Worm (Caenorhabditis elegans): Measurements from ENCODE around the gene F49C5.9.

F49C5.9 gene

DNA sequence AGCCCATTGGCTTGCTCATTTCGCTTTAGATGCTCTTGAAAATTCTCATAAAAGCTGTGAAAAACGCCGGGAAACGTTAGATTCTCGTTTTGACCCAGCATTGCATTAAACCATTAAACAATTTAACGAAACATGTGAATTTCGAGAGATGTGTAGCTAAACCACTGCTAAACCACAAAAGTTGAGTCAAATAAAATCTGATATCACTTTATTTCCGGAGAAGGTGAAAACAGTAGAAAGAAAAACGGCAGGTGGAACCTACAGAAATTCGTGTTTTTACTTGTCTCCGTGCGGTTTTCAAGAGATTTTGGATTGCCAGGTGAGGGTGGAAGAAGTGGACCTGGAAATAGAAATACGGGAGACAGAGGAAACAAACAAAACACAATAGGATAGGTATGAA lies at the start of gene F49C5.9:
F49C5.9 (minus strand) TSS at position 101 of the 400 bp plus-strand sequence.
- TF ChIP-seq unc-62 (GFP tag; optimal IDR thresholded peaks at IDR 0.05): no peak
- no peak for TF ChIP-seq pha-4 (tag; optimal IDR thresholded peaks at IDR 0.05)
- TF ChIP-seq ztf-11 (tag; optimal IDR thresholded peaks at IDR 0.05): no peak
- no peak for TF ChIP-seq egl-5 (tag; optimal IDR thresholded peaks at IDR 0.05)
- no peak for TF ChIP-seq lin-39 (tag; optimal IDR thresholded peaks at IDR 0.05)
- no peak for TF ChIP-seq ama-1 (optimal IDR thresholded peaks at IDR 0.05)
- no peak for TF ChIP-seq jun-1 (tag; optimal IDR thresholded peaks at IDR 0.05)

DNA sequence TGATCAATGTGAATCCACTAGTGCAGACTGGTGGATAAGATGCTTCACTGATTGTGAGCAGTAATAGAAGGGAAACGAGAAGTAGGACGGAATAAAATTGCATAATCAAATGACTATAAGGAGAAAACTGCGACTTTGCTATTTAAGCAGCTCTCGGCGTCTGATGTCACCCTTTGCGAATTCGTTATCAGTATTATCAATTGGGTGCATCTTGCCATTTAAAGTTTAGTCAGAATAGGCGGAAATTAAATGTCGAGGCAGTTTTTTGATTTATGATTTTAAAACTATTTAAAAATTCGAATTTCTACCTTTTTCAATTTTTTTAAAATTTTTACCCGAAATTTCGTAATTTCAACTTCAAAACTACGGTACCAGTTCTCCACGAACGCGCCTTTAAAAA lies 36.5 kb upstream of the F49C5.9 start, which contains the start of gene clec-4:
clec-4 (minus strand) TSS at position 162 of the 400 bp plus-strand sequence.
- TF ChIP-seq jun-1 (tag; optimal IDR thresholded peaks at IDR 0.05) (no peak), eor-1 (tag; optimal IDR thresholded peaks at IDR 0.05) (no peak), sea-2 (GFP tag; optimal IDR thresholded peaks at IDR 0.05) (no peak), ceh-9 (tag; optimal IDR thresholded peaks at IDR 0.05) (no peak), elt-2 (tag; optimal IDR thresholded peaks at IDR 0.05) (peak; percentile 31), pqm-1 (tag; optimal IDR thresholded peaks at IDR 0.05) (peak; percentile 63), ceh-82 (tag; optimal IDR thresholded peaks at IDR 0.05) (no peak), pha-4 (tag; optimal IDR thresholded peaks at IDR 0.05) (no peak)

DNA sequence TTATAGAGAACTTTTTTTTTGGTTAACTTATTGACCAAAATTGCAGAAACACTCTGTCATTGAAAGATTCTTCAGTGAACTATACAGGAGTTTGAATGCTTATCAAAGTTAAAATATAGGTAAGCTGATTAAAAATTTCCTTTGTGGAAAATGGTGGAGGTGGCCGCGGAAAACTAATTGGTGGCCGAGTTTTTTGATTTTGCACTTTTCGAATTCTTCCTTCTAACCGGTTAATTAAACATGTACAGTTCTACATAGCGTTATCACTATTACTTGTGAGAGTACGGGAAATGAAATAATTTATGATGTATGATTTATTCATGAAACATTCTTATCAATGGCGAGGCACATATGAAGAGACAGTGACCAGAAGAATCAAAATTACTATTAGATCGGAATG lies 33.3 kb upstream of the F49C5.9 start, which contains the start of gene clec-8:
clec-8 (minus strand) TSS at position 308 of the 400 bp plus-strand sequence.
- TF ChIP-seq eor-1 (tag; optimal IDR thresholded peaks at IDR 0.05) (no peak), nhr-23 (tag; optimal IDR thresholded peaks at IDR 0.05) (no peak), nhr-237 (tag; optimal IDR thresholded peaks at IDR 0.05) (no peak), ama-1 (optimal IDR thresholded peaks at IDR 0.05) (no peak), ZK546.5 (tag; optimal IDR thresholded peaks at IDR 0.05) (no peak), nhr-28 (tag; optimal IDR thresholded peaks at IDR 0.05) (no peak), R02D3.7 (tag; optimal IDR thresholded peaks at IDR 0.05) (no peak), lin-15B (tag; optimal IDR thresholded peaks at IDR 0.05) (no peak), elt-2 (tag; optimal IDR thresholded peaks at IDR 0.05) (peak; percentile 74), ceh-28 (tag; optimal IDR thresholded peaks at IDR 0.05) (peak; percentile 27), pqm-1 (tag; optimal IDR thresholded peaks at IDR 0.05) (peak; percentile 74)

DNA sequence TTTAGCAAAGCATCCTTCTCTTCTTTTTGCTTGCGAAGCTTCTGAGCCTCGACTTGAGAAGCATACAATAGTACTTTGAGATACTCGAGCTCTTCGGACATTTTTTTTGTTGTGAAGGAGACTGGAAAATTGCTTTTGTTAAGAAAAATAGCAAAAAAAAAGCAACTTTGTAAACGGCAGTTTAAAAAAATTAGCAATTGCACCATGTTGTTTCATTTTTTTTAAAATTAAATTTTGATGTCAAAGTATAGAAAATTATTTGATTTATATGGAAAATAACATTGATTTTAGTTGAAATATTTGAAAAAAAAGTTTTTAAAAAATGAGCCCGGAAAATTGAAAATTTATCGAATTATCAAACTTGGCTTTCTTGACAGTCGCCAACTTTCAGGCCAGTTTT lies 30.2 kb upstream of the F49C5.9 start, which contains the start of gene Y38E10A.3:
Y38E10A.3 (minus strand) TSS at position 101 of the 400 bp plus-strand sequence.
- TF ChIP-seq ama-1 (optimal IDR thresholded peaks at IDR 0.05): no peak
- TF ChIP-seq fkh-10 (GFP tag; optimal IDR thresholded peaks at IDR 0.05): no peak
- no peak for TF ChIP-seq egl-5 (tag; optimal IDR thresholded peaks at IDR 0.05)
- TF ChIP-seq zag-1 (tag; optimal IDR thresholded peaks at IDR 0.05): no peak
- no peak for TF ChIP-seq lin-39 (tag; optimal IDR thresholded peaks at IDR 0.05)
- no peak for TF ChIP-seq daf-12 (tag; optimal IDR thresholded peaks at IDR 0.05)
- no peak for TF ChIP-seq jun-1 (tag; optimal IDR thresholded peaks at IDR 0.05)
- no peak for TF ChIP-seq elt-2 (tag; optimal IDR thresholded peaks at IDR 0.05)
- TF ChIP-seq ztf-4 (tag; optimal IDR thresholded peaks at IDR 0.05): no peak
- TF ChIP-seq ceh-16 (tag; optimal IDR thresholded peaks at IDR 0.05): no peak

DNA sequence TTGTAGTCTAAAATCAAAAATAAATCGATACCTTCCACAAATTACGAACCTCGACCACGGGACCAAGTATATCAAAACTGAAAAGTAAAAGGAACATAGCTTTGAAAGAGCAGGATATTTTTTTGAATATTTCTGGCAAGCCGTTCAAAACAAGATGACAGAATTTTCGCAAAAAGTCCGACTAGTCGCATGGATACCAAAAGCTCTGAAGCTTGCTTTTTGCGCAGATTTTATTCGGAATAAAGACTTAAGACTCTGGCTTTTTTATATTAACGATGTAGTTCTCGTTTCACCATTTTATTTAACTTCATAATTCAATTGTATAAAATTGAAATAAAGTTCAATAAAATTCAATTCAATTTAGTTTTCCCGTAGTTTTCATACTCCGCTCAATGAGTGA lies 29.1 kb upstream of the F49C5.9 start, which contains the start of gene Y38E10A.2:
Y38E10A.2 (minus strand) TSS at position 101 of the 400 bp plus-strand sequence.
- TF ChIP-seq pqm-1 (tag; optimal IDR thresholded peaks at IDR 0.05) (no peak), lsy-12 (tag; optimal IDR thresholded peaks at IDR 0.05) (no peak), ztf-4 (tag; optimal IDR thresholded peaks at IDR 0.05) (no peak), nhr-77 (tag; optimal IDR thresholded peaks at IDR 0.05) (no peak), eor-1 (tag; optimal IDR thresholded peaks at IDR 0.05) (no peak), skn-1 (tag; optimal IDR thresholded peaks at IDR 0.05) (no peak), egl-5 (tag; optimal IDR thresholded peaks at IDR 0.05) (no peak), mdl-1 (tag; optimal IDR thresholded peaks at IDR 0.05) (no peak), nhr-28 (tag; optimal IDR thresholded peaks at IDR 0.05) (no peak), daf-12 (tag; optimal IDR thresholded peaks at IDR 0.05) (no peak), tbx-2 (tag; optimal IDR thresholded peaks at IDR 0.05) (no peak), mml-1 (tag; optimal IDR thresholded peaks at IDR 0.05) (no peak), zag-1 (tag; optimal IDR thresholded peaks at IDR 0.05) (no peak), fkh-10 (GFP tag; optimal IDR thresholded peaks at IDR 0.05) (no peak), lin-15B (tag; optimal IDR thresholded peaks at IDR 0.05) (no peak), lin-39 (tag; optimal IDR thresholded peaks at IDR 0.05) (no peak), ceh-28 (tag; optimal IDR thresholded peaks at IDR 0.05) (no peak), aly-2 (tag; optimal IDR thresholded peaks at IDR 0.05) (no peak), nhr-23 (tag; optimal IDR thresholded peaks at IDR 0.05) (no peak)

DNA sequence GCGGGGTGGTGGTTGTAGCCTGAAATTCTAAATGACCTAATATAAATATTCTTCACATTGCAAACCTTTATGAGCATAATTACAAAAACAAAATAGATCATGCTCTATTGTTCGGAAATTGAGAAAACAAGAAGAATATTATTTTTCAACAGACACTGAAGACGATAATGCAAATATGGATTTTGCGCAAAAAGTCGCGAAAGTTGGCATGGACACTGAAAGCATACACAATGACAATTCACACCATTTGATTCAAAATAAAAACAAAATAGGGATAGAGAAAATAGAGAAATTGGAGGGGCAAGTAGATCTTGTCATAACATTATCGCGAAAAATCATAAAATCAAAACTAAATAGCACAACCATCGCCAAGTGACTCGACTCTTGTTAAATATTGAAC lies 28.3 kb upstream of the F49C5.9 start, which contains the start of gene Y38E10A.35:
Y38E10A.35 (minus strand) TSS at position 101 of the 400 bp plus-strand sequence.
- no peak for TF ChIP-seq fkh-10 (GFP tag; optimal IDR thresholded peaks at IDR 0.05)
- no peak for TF ChIP-seq ceh-9 (tag; optimal IDR thresholded peaks at IDR 0.05)
- TF ChIP-seq snpc-4 (tag; optimal IDR thresholded peaks at IDR 0.05): no peak
- TF ChIP-seq lin-39 (tag; optimal IDR thresholded peaks at IDR 0.05): no peak

All from whole organism, L3 larva.